Fruit fly (Drosophila melanogaster) whole organism, embryonic: Measurements from ENCODE around the gene CG42792.

Source experiments
- Ada2b ChIP-seq: fragments of 200-800 bp; sonication (Bioruptor generic); IDR thresholded peaks from 2 replicates; pipeline ENCODE4 v1.3.6; 2022; ENCODE audit warnings: missing biosample characterization, missing genetic modification characterization
- Atf-2 ChIP-seq: fragments of 200-800 bp; sonication (Bioruptor generic); optimal IDR thresholded peaks from 2 replicates; lab custom pipeline; 2016; ENCODE audit warnings: missing biosample characterization, missing genetic modification characterization
- CG11504 ChIP-seq: fragments of 200-800 bp; sonication (Bioruptor generic); optimal IDR thresholded peaks from 3 replicates; lab custom pipeline; 2019; ENCODE audit warnings: missing biosample characterization, mild to moderate bottlenecking, missing genetic modification characterization, moderate library complexity
- CG11696 ChIP-seq: fragments of 200-800 bp; sonication (Bioruptor generic); IDR thresholded peaks from 2 replicates; pipeline ENCODE4 v1.3.6; 2022; ENCODE audit warnings: missing biosample characterization, missing genetic modification characterization
- CG12769 ChIP-seq: fragments of 200-800 bp; sonication (Bioruptor generic); optimal IDR thresholded peaks from 2 replicates; lab custom pipeline; 2019; ENCODE audit warnings: missing biosample characterization, mild to moderate bottlenecking, missing genetic modification characterization, moderate library complexity
- CG12942 ChIP-seq: fragments of 200-800 bp; sonication (Bioruptor generic); optimal IDR thresholded peaks from 3 replicates; lab custom pipeline; 2016; ENCODE audit warnings: missing biosample characterization, missing genetic modification characterization
- CG1647 ChIP-seq: fragments of 200-800 bp; sonication (Bioruptor generic); optimal IDR thresholded peaks from 3 replicates; lab custom pipeline; 2016; ENCODE audit warnings: missing biosample characterization, missing genetic modification characterization
- CG17359 ChIP-seq: fragments of 200-800 bp; sonication (Bioruptor generic); optimal IDR thresholded peaks from 3 replicates; lab custom pipeline; 2018; ENCODE audit warnings: missing biosample characterization, mild to moderate bottlenecking, missing genetic modification characterization, moderate library complexity
- CG17385 ChIP-seq: fragments of 200-800 bp; sonication (Bioruptor generic); optimal IDR thresholded peaks from 3 replicates; lab custom pipeline; 2018; ENCODE audit warnings: missing biosample characterization, mild to moderate bottlenecking, missing genetic modification characterization
- CG2199 ChIP-seq: fragments of 200-800 bp; sonication (Bioruptor generic); IDR thresholded peaks from 3 replicates; pipeline ENCODE4 v1.3.6; 2022; ENCODE audit warnings: missing biosample characterization, missing genetic modification characterization
- CG31388 ChIP-seq: fragments of 200-800 bp; sonication (Bioruptor generic); optimal IDR thresholded peaks from 2 replicates; lab custom pipeline; 2016; ENCODE audit warnings: missing biosample characterization, missing genetic modification characterization
- CG32532 ChIP-seq: fragments of 200-800 bp; sonication (Bioruptor generic); IDR thresholded peaks from 2 replicates; pipeline ENCODE4 v1.3.6; 2022; ENCODE audit warnings: missing biosample characterization, missing genetic modification characterization
- CG33557 ChIP-seq: fragments of 200-800 bp; sonication (Bioruptor generic); optimal IDR thresholded peaks from 2 replicates; lab custom pipeline; 2019; ENCODE audit warnings: missing biosample characterization, mild to moderate bottlenecking, missing genetic modification characterization, moderate library complexity
- CG34376 ChIP-seq: fragments of 200-800 bp; sonication (Bioruptor generic); optimal IDR thresholded peaks from 2 replicates; lab custom pipeline; 2018; ENCODE audit warnings: missing biosample characterization, mild to moderate bottlenecking, missing genetic modification characterization
- CG4707 ChIP-seq: fragments of 200-800 bp; sonication (Bioruptor generic); optimal IDR thresholded peaks from 2 replicates; lab custom pipeline; 2018; ENCODE audit warnings: missing biosample characterization, mild to moderate bottlenecking, missing genetic modification characterization, moderate library complexity
- CG4820 ChIP-seq: fragments of 200-800 bp; sonication (Bioruptor generic); optimal IDR thresholded peaks from 3 replicates; lab custom pipeline; 2016; ENCODE audit warnings: missing biosample characterization, missing genetic modification characterization
- CG6765 ChIP-seq: fragments of 200-800 bp; sonication (Bioruptor generic); optimal IDR thresholded peaks from 3 replicates; lab custom pipeline; 2017; ENCODE audit warnings: missing biosample characterization, mild to moderate bottlenecking, missing genetic modification characterization
- E2f2 ChIP-seq: fragments of 200-800 bp; sonication (Bioruptor generic); IDR thresholded peaks from 2 replicates; pipeline ENCODE4 v1.3.6; 2022; ENCODE audit warnings: missing biosample characterization, missing genetic modification characterization
- GATAe ChIP-seq: fragments of 200-800 bp; sonication (Bioruptor generic); conservative IDR thresholded peaks from 2 replicates; pipeline ENCODE4 v1.3.6; 2022; ENCODE audit warnings: missing biosample characterization, missing genetic modification characterization
- HLH3B ChIP-seq: fragments of 200-800 bp; sonication (Bioruptor generic); IDR thresholded peaks from 2 replicates; pipeline ENCODE4 v1.3.6; 2022; ENCODE audit warnings: missing biosample characterization, missing genetic modification characterization
- HLH54F ChIP-seq: fragments of 200-800 bp; sonication (Bioruptor generic); optimal IDR thresholded peaks from 3 replicates; lab custom pipeline; 2016; ENCODE audit warnings: missing biosample characterization, missing genetic modification characterization
- Kr ChIP-seq: fragments of 200-800 bp; sonication (Bioruptor generic); optimal IDR thresholded peaks from 2 replicates; lab custom pipeline; 2017; ENCODE audit warnings: missing biosample characterization, mild to moderate bottlenecking, missing genetic modification characterization
- Nf-YC ChIP-seq: fragments of 200-800 bp; optimal IDR thresholded peaks from 3 replicates; lab custom pipeline; 2019; ENCODE audit warnings: missing biosample characterization, mild to moderate bottlenecking, missing genetic modification characterization, moderate library complexity
- Ptx1 ChIP-seq: fragments of 200-800 bp; sonication (Bioruptor generic); IDR thresholded peaks from 2 replicates; pipeline ENCODE4 v1.3.6; 2022; ENCODE audit warnings: missing biosample characterization, missing genetic modification characterization
- YL-1 ChIP-seq: fragments of 200-800 bp; sonication (Bioruptor generic); optimal IDR thresholded peaks from 3 replicates; lab custom pipeline; 2017; ENCODE audit warnings: missing biosample characterization, mild to moderate bottlenecking, missing genetic modification characterization
- ap ChIP-seq: fragments of 200-800 bp; sonication (Bioruptor generic); IDR thresholded peaks from 2 replicates; pipeline ENCODE4 v1.3.6; 2022; ENCODE audit warnings: missing biosample characterization, missing genetic modification characterization
- az2 ChIP-seq: fragments of 200-800 bp; sonication (Bioruptor generic); optimal IDR thresholded peaks from 3 replicates; lab custom pipeline; 2016; ENCODE audit warnings: missing biosample characterization, missing genetic modification characterization
- bsh ChIP-seq, 2 experiments: fragments of 200-800 bp; sonication (Bioruptor generic); optimal IDR thresholded peaks; 2 replicates each; lab custom pipeline; 2017 to 2018; ENCODE audit warnings: mild to moderate bottlenecking in 2 of 2, missing biosample characterization in 2 of 2, missing genetic modification characterization in 2 of 2, moderate library complexity in 1 of 2
- crp ChIP-seq, 2 experiments: fragments of 200-800 bp; sonication (Bioruptor generic); optimal IDR thresholded peaks; 2 replicates in 1 of 2; 3 replicates in 1 of 2; lab custom pipeline; 2017; ENCODE audit warnings: missing biosample characterization in 2 of 2, missing genetic modification characterization in 2 of 2, mild to moderate bottlenecking in 1 of 2, moderate library complexity in 1 of 2
- dan ChIP-seq: fragments of 200-800 bp; sonication (Bioruptor generic); IDR thresholded peaks from 2 replicates; pipeline ENCODE4 v1.3.6; 2022; ENCODE audit warnings: missing biosample characterization, missing genetic modification characterization
- eve ChIP-seq, 2 experiments: fragments of >200 bp; optimal IDR thresholded peaks; 2 replicates each; lab custom pipeline; 2017; ENCODE audit warnings: missing biosample characterization in 2 of 2, missing genetic modification characterization in 2 of 2
- grau ChIP-seq: fragments of 200-800 bp; optimal IDR thresholded peaks from 3 replicates; lab custom pipeline; 2019; ENCODE audit warnings: missing biosample characterization, mild to moderate bottlenecking, missing genetic modification characterization, moderate library complexity
- kay ChIP-seq: fragments of 200-800 bp; sonication (Bioruptor generic); optimal IDR thresholded peaks from 2 replicates; lab custom pipeline; 2016; ENCODE audit warnings: missing biosample characterization, missing genetic modification characterization
- kni ChIP-seq: fragments of 200-800 bp; sonication (Bioruptor generic); optimal IDR thresholded peaks from 3 replicates; lab custom pipeline; 2017; ENCODE audit warnings: mild to moderate bottlenecking, missing biosample characterization, missing genetic modification reagents, missing genetic modification characterization
- lov ChIP-seq, 2 experiments: fragments of 200-800 bp in 1 of 2; fragments of >200 bp in 1 of 2; sonication (Bioruptor generic) in 1 of 2; IDR thresholded peaks in 1 of 2; optimal IDR thresholded peaks in 1 of 2; 2 replicates in 1 of 2; 3 replicates in 1 of 2; pipeline versions ENCODE4 v1.3.6 to Lab custom; 2017 to 2022; ENCODE audit warnings: missing biosample characterization in 1 of 2, missing genetic modification characterization in 1 of 2
- oc ChIP-seq: fragments of 200-800 bp; sonication (Bioruptor generic); optimal IDR thresholded peaks from 2 replicates; lab custom pipeline; 2018; ENCODE audit warnings: missing biosample characterization, mild to moderate bottlenecking, missing genetic modification characterization, moderate library complexity
- onecut ChIP-seq: fragments of 200-800 bp; sonication (Bioruptor generic); IDR thresholded peaks from 2 replicates; pipeline ENCODE4 v1.3.6; 2022; ENCODE audit warnings: missing biosample characterization, missing genetic modification characterization
- p53 ChIP-seq: fragments of 200-800 bp; sonication (Bioruptor generic); optimal IDR thresholded peaks from 2 replicates; lab custom pipeline; 2016; ENCODE audit warnings: missing biosample characterization, missing genetic modification characterization
- ranshi ChIP-seq: fragments of 200-800 bp; sonication (Bioruptor generic); IDR thresholded peaks from 2 replicates; pipeline ENCODE4 v1.3.6; 2022; ENCODE audit warnings: missing biosample characterization, missing genetic modification characterization
- so ChIP-seq: fragments of 200-800 bp; sonication (Bioruptor generic); IDR thresholded peaks from 3 replicates; pipeline ENCODE4 v1.3.6; 2022; ENCODE audit warnings: missing biosample characterization, missing genetic modification characterization
- sug ChIP-seq: fragments of 200-800 bp; optimal IDR thresholded peaks from 2 replicates; lab custom pipeline; 2019; ENCODE audit warnings: missing biosample characterization, mild to moderate bottlenecking, missing genetic modification characterization, moderate library complexity
- tgo ChIP-seq: fragments of 200-800 bp; sonication (Bioruptor generic); IDR thresholded peaks from 3 replicates; pipeline ENCODE4 v1.3.6; 2022; ENCODE audit warnings: missing biosample characterization, missing genetic modification characterization
- tna ChIP-seq: fragments of 200-800 bp; sonication (Bioruptor generic); IDR thresholded peaks from 2 replicates; pipeline ENCODE4 v1.3.6; 2022; ENCODE audit warnings: missing biosample characterization, missing genetic modification characterization; ENCODE audit not compliant: partially characterized antibody
- ttk ChIP-seq: fragments of 200-800 bp; sonication (Bioruptor generic); IDR thresholded peaks from 2 replicates; pipeline ENCODE4 v2.1.2; 2022; ENCODE audit warnings: missing biosample characterization, missing genetic modification characterization
- tup ChIP-seq: fragments of 200-800 bp; sonication (Bioruptor generic); optimal IDR thresholded peaks from 2 replicates; lab custom pipeline; 2016; ENCODE audit warnings: missing biosample characterization, mild to moderate bottlenecking, missing genetic modification characterization, moderate library complexity
- vfl ChIP-seq: fragments of 200-800 bp; sonication (Bioruptor generic); optimal IDR thresholded peaks from 2 replicates; lab custom pipeline; 2016; ENCODE audit warnings: missing biosample characterization, missing genetic modification characterization
- z ChIP-seq: fragments of 200-800 bp; sonication (Bioruptor generic); IDR thresholded peaks from 3 replicates; pipeline ENCODE4 v1.3.6; 2022; ENCODE audit warnings: missing biosample characterization, missing genetic modification characterization
- zfh1 ChIP-seq: fragments of 200-800 bp; sonication (Bioruptor generic); IDR thresholded peaks from 3 replicates; pipeline ENCODE4 v1.3.6; 2022; ENCODE audit warnings: missing biosample characterization, missing genetic modification characterization

CG42792 gene

DNA sequence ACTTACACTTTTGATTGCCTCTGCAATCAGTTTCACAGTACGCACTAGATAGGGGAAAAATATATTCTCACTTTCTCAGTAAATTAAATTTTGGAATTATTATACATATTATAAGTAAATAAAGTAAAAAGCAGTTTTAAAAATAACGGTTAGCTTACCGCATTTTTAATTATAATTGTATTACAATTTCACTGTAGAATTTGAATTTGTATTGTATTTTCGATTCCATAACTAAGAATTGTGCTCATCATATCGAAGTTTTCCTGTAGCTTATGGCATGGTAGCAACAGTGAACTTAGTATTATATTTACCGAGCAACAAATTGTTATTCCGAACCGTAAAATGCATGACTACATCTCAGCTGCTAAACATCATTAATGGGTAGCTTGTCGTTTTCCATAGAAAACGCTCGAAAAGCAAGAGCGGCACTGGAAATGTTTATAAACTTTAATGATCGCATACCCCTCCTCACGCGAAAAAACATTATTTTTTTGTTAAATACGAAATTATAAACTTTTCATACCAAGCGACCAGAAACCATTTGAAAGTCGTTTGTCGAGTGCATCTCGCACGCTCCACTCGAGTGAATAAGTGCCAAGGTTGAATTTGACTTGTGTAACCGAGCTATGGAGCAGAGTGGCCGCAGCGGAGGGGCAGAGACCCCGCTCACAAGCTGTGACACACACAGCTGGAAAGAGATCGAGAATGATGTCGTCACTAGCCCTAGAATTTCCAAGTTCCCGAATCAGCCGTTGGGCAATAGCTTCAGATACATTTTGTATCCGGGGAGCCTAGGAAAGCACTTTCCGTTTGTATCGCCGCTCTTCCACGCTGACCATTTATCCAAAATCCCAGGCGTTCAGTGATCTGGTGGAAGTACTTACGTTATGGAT, 47.0 kb upstream of the CG42792 start (continued):
- TF ChIP-seq CG17385 (peak; percentile 89), HLH3B (GFP tag; lab: Robert Waterston, UW) (peak; percentile 94), YL-1 (peak; percentile 84), Nf-YC (tag; lab: Kevin White, UChicago) (peak; percentile 89), CG11504 (tag; lab: Kevin White, UChicago) (peak; percentile 97), CG4820 (GFP tag; lab: Kevin White, UChicago) (peak; percentile 76), Ada2b (GFP tag; lab: Robert Waterston, UW) (peak; percentile 85), Atf-2 (GFP tag; lab: Kevin White, UChicago) (no peak), tup (GFP tag; lab: Kevin White, UChicago) (peak; percentile 41), CG31388 (GFP tag; lab: Kevin White, UChicago) (peak; percentile 35), CG2199 (GFP tag; lab: Robert Waterston, UW) (peak; percentile 83), CG1647 (GFP tag; lab: Kevin White, UChicago) (no peak), crp (GFP tag; optimal IDR thresholded peaks at IDR 0.05; lab: Kevin White, UChicago) (peak in 1 of 2 experiments; percentile 53), sug (peak; percentile 21), CG11696 (GFP tag; lab: Robert Waterston, UW) (peak; percentile 59; the same call in 1 of the 2 replicates), Ptx1 (peak; percentile 96), z (GFP tag; lab: Robert Waterston, UW) (peak; percentile 89), zfh1 (GFP tag; lab: Robert Waterston, UW) (peak; percentile 84), lov (optimal IDR thresholded peaks at IDR 0.05; lab: Kevin White, UChicago) (no peak), lov (GFP tag; IDR thresholded peaks at IDR 0.05; lab: Robert Waterston, UW) (peak; percentile 62; the same call in 1 of the 3 replicates), az2 (GFP tag; lab: Kevin White, UChicago) (peak; percentile 91), bsh (GFP tag; optimal IDR thresholded peaks at IDR 0.05; lab: Kevin White, UChicago) (peak in 1 of 2 experiments; percentile 95), Kr (GFP tag; lab: Kevin White, UChicago) (no peak), CG12942 (peak; percentile 83), grau (tag; lab: Kevin White, UChicago) (peak; percentile 100), CG12769 (tag; lab: Kevin White, UChicago) (peak; percentile 100), E2f2 (GFP tag; lab: Robert Waterston, UW) (peak; percentile 69), GATAe (GFP tag; lab: Robert Waterston, UW) (peak; percentile 84), HLH54F (no peak), dan (GFP tag; lab: Robert Waterston, UW) (no peak), ap (GFP tag; lab: Robert Waterston, UW) (peak; percentile 79), so (GFP tag; lab: Robert Waterston, UW) (peak; percentile 48; the same call in 2 of the 3 replicates), CG33557 (GFP tag; lab: Kevin White, UChicago) (peak; percentile 82), CG34376 (GFP tag; lab: Kevin White, UChicago) (no peak), ttk (GFP tag; lab: Robert Waterston, UW) (peak; percentile 84), CG4707 (peak; percentile 88), oc (tag; lab: Kevin White, UChicago) (peak; percentile 97), ranshi (GFP tag; lab: Robert Waterston, UW) (peak; percentile 89), kay (GFP tag; lab: Kevin White, UChicago) (peak; percentile 70), CG32532 (GFP tag; lab: Robert Waterston, UW) (peak; percentile 91), eve (GFP tag; optimal IDR thresholded peaks at IDR 0.05; lab: Kevin White, UChicago) (peak in 1 of 2 experiments; percentile 96), p53 (no peak), tna (no peak; the same call in 1 of the 2 replicates), onecut (GFP tag; lab: Robert Waterston, UW) (peak; percentile 61), CG6765 (peak; percentile 91), CG17359 (tag; lab: Kevin White, UChicago) (peak; percentile 91), vfl (GFP tag; lab: Kevin White, UChicago) (no peak), tgo (GFP tag; lab: Robert Waterston, UW) (peak; percentile 94), kni (GFP tag; lab: Kevin White, UChicago) (peak; percentile 52)
